Worm (Caenorhabditis elegans) whole organism, L4 larva: ENCODE results near the gene C33D3.3.

Source experiments
- dmd-9 ChIP-seq: fragments of 200-800 bp; sonication (Bioruptor generic); IDR thresholded peaks from 2 replicates; pipeline ENCODE4 v1.3.6; 2022; ENCODE audit warnings: missing genetic modification reagents, missing genetic modification characterization, missing compliant biosample characterization
- lin-29 ChIP-seq: fragments of 200-800 bp; sonication (Bioruptor generic); IDR thresholded peaks from 2 replicates; pipeline ENCODE4 v1.3.6; 2022; ENCODE audit warnings: missing genetic modification reagents, missing genetic modification characterization, missing compliant biosample characterization
- nhr-11 ChIP-seq: fragments of 150-350 bp; optimal IDR thresholded peaks from 2 replicates; lab custom pipeline; 2014; ENCODE audit warnings: missing biosample characterization, missing genetic modification characterization
- nhr-77 ChIP-seq: fragments of 150-350 bp; optimal IDR thresholded peaks from 2 replicates; lab custom pipeline; 2014; ENCODE audit warnings: missing biosample characterization, missing genetic modification characterization
- snpc-4 ChIP-seq: fragments of 150-350 bp; optimal IDR thresholded peaks from 2 replicates; lab custom pipeline; 2014; ENCODE audit warnings: missing biosample characterization, missing genetic modification characterization
- zag-1 ChIP-seq: fragments of 150-350 bp; optimal IDR thresholded peaks from 2 replicates; lab custom pipeline; 2014; ENCODE audit warnings: missing biosample characterization, missing genetic modification characterization
- zip-2 ChIP-seq: fragments of 150-350 bp; optimal IDR thresholded peaks from 2 replicates; lab custom pipeline; 2014; ENCODE audit warnings: missing biosample characterization, missing genetic modification characterization
- ztf-11 ChIP-seq: fragments of 150-350 bp; optimal IDR thresholded peaks from 2 replicates; lab custom pipeline; 2014; ENCODE audit warnings: missing biosample characterization, missing genetic modification characterization

- TF ChIP-seq nhr-11 (no peak), snpc-4 (tag; lab: Kevin White, UChicago) (no peak), zip-2 (no peak), ztf-11 (tag; lab: Kevin White, UChicago) (no peak), nhr-77 (tag; lab: Kevin White, UChicago) (no peak), lin-29 (no peak), dmd-9 (GFP tag; lab: Robert Waterston, UW) (no peak), zag-1 (tag; lab: Kevin White, UChicago) (no peak)
Observed at ce11 chrX:10440781-10441180, 44.4 kb upstream of the C33D3.3 start.
